Worm (Caenorhabditis elegans): ENCODE results near the gene acaa-2.

Gene acaa-2

DNA sequence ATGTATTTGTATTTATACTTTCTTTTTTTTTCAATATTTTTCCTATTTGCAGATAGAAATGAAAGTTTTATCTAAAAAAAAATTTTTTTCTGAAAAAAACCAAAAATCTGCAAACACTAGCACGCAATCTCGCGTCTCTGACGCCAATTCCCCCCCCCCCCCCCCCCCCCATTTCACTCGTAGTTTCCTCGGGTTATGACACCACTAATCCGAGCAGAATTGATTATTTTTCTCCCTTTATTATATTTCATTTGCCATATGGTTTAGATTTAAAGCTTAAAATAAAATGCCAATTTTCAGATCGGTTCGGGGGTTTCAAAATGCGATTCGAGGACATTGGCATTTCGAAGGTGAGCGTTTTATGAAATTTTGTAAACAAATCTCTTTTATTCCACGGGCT is 2.0 kb downstream of the acaa-2 start, which contains the start of gene mtm-6:
mtm-6 (plus strand) TSS at position 301 of the 400 bp plus-strand sequence.
- TF ChIP-seq fos-1 (tag; optimal IDR thresholded peaks at IDR 0.05) (no peak), tra-1 (GFP tag; IDR thresholded peaks at IDR 0.05) (0 out of 2 replicates have a peak, but pooled peaks have one; percentile 24), nhr-42 (GFP tag; IDR thresholded peaks at IDR 0.05) (no peak), aha-1 (tag) (no peak), hlh-11 (tag; optimal IDR thresholded peaks at IDR 0.05) (peak; percentile 25), mxl-3 (GFP tag; optimal IDR thresholded peaks at IDR 0.05) (no peak), ceh-20 (GFP tag; IDR thresholded peaks at IDR 0.05) (no peak), dmd-9 (GFP tag; IDR thresholded peaks at IDR 0.05) (no peak), nhr-6 (tag; optimal IDR thresholded peaks at IDR 0.05) (no peak), F37D6.2 (tag; optimal IDR thresholded peaks at IDR 0.05) (no peak), tag-97 (GFP tag; IDR thresholded peaks at IDR 0.05) (no peak), mep-1 (tag; optimal IDR thresholded peaks at IDR 0.05) (peak; percentile 44), php-3 (GFP tag; IDR thresholded peaks at IDR 0.05) (0 out of 2 replicates have a peak, but pooled peaks have one; percentile 11), Y5F2A.4 (GFP tag; optimal IDR thresholded peaks at IDR 0.05) (no peak), pha-4 (GFP tag; IDR thresholded peaks at IDR 0.05) (no peak), pha-4 (tag; optimal IDR thresholded peaks at IDR 0.05) (no peak), dve-1 (tag; optimal IDR thresholded peaks at IDR 0.05; ENCODE audit: insufficient read depth) (peak; percentile 17)

- TF ChIP-seq rbr-2 (tag; optimal IDR thresholded peaks at IDR 0.05) (peak; percentile 32), unc-62 (GFP tag; optimal IDR thresholded peaks at IDR 0.05 in 1 of 2) (peak in 1 of 2 experiments; percentile 63), unc-62 (tag; optimal IDR thresholded peaks at IDR 0.05) (no peak), lsy-2 (tag; optimal IDR thresholded peaks at IDR 0.05) (peak in 1 of 2 experiments; percentile 10), snpc-4 (tag; optimal IDR thresholded peaks at IDR 0.05) (no peak)
Measured at ce11 chrIII:13347782-13348327, 3.1 kb downstream of the acaa-2 start.

- TF ChIP-seq zfp-3 (GFP tag; conservative IDR thresholded peaks at IDR 0.05) (no peak), tra-1 (GFP tag; IDR thresholded peaks at IDR 0.05) (no peak), rbr-2 (tag; optimal IDR thresholded peaks at IDR 0.05) (peak; percentile 36), unc-62 (GFP tag; optimal IDR thresholded peaks at IDR 0.05 in 1 of 2) (peak in 1 of 2 experiments; percentile 28), unc-62 (tag; optimal IDR thresholded peaks at IDR 0.05) (no peak), set-16 (GFP tag; IDR thresholded peaks at IDR 0.05) (no peak)
Measured at ce11 chrIII:13348891-13349290, 4.2 kb downstream of the acaa-2 start.

DNA sequence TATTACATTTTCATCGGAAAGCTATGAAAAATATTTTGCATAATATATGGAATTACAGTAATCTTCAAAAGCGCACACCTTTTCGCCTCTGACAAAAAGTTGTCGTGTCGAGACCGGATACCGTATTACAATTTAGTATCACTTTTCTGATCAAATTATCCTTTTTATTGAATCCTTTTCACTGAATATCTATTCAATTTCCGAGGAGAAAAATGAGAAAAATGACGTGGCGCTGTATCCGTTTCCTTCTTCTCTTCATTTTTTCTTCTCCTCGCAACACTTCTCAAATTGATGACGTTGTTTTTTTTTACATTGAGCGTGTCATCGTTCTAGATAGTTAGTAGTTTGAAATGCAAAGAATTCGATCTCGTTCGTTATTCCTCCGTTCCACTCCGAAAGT is 6.2 kb downstream of the acaa-2 start:
- TF ChIP-seq ces-1 (GFP tag; optimal IDR thresholded peaks at IDR 0.05): peak; percentile 82
- TF ChIP-seq dve-1 (tag; optimal IDR thresholded peaks at IDR 0.05; ENCODE audit: insufficient read depth): no peak
- TF ChIP-seq ceh-28 (tag; optimal IDR thresholded peaks at IDR 0.05): no peak
- TF ChIP-seq lsy-2 (tag; optimal IDR thresholded peaks at IDR 0.05): peak in 1 of 2 experiments; percentile 37
- TF ChIP-seq ctbp-1 (GFP tag; IDR thresholded peaks at IDR 0.05): peak; percentile 25; the same call in 1 of the 2 replicates
- no peak for TF ChIP-seq mdl-1 (tag; optimal IDR thresholded peaks at IDR 0.05)

- TF ChIP-seq zip-2 (tag; optimal IDR thresholded peaks at IDR 0.05) (no peak), tag-97 (GFP tag; IDR thresholded peaks at IDR 0.05) (no peak), nhr-6 (tag; optimal IDR thresholded peaks at IDR 0.05) (no peak), hlh-30 (tag; optimal IDR thresholded peaks at IDR 0.05; ENCODE audit: insufficient read depth) (no peak), zip-11 (GFP tag; IDR thresholded peaks at IDR 0.05) (no peak), unc-62 (GFP tag; optimal IDR thresholded peaks at IDR 0.05 in 1 of 2) (no peak), unc-62 (tag; optimal IDR thresholded peaks at IDR 0.05) (no peak), madf-9 (GFP tag; conservative IDR thresholded peaks at IDR 0.05) (no peak), D1046.2 (GFP tag; IDR thresholded peaks at IDR 0.05) (no peak), aha-1 (tag) (no peak), hlh-11 (tag; optimal IDR thresholded peaks at IDR 0.05) (no peak), skn-1 (tag; optimal IDR thresholded peaks at IDR 0.05) (no peak), lim-7 (GFP tag; IDR thresholded peaks at IDR 0.05) (no peak), ztf-7 (tag; optimal IDR thresholded peaks at IDR 0.05) (no peak), daf-8 (GFP tag; IDR thresholded peaks at IDR 0.05) (no peak), fkh-10 (GFP tag; optimal IDR thresholded peaks at IDR 0.05) (no peak), spr-3 (GFP tag; optimal IDR thresholded peaks at IDR 0.05) (no peak), snpc-1.2 (GFP tag; IDR thresholded peaks at IDR 0.05) (no peak)
Measured at ce11 chrIII:13359256-13359655, 14.5 kb downstream of the acaa-2 start, which contains the start of gene F53A2.9. F53A2.9 (minus strand) TSS chrIII:13359356.

Data from whole organism, L4 larva.